Worm (Caenorhabditis elegans) whole organism, young adult: ENCODE results near the gene otpl-4.
A peak's percentile ranks its signal among the peaks of the same experiment; 100 is the strongest.

Source experiments
- C06A6.2 ChIP-seq: fragments of 200-800 bp; sonication (Bioruptor generic); conservative IDR thresholded peaks from 2 replicates; pipeline ENCODE4 v1.3.6; 2022; ENCODE audit warnings: missing genetic modification characterization, missing compliant biosample characterization
- D2030.7 ChIP-seq: fragments of 200-800 bp; sonication (Bioruptor generic); IDR thresholded peaks from 2 replicates; pipeline ENCODE4 v1.3.6; 2022; ENCODE audit warnings: missing genetic modification reagents, missing genetic modification characterization, missing compliant biosample characterization
- F39B2.1 ChIP-seq: fragments of 200-800 bp; sonication (Bioruptor generic); IDR thresholded peaks from 2 replicates; pipeline ENCODE4 v1.3.6; 2022; ENCODE audit warnings: missing genetic modification reagents, missing genetic modification characterization, missing compliant biosample characterization
- K11D2.4 ChIP-seq: fragments of 200-800 bp; sonication (Bioruptor generic); IDR thresholded peaks from 2 replicates; pipeline ENCODE4 v1.3.6; 2022; ENCODE audit warnings: missing genetic modification reagents, missing genetic modification characterization, missing compliant biosample characterization
- Y79H2A.3 ChIP-seq: fragments of 200-800 bp; sonication (Bioruptor generic); conservative IDR thresholded peaks from 2 replicates; pipeline ENCODE4 v1.3.6; 2022; ENCODE audit warnings: missing genetic modification reagents, missing genetic modification characterization, missing compliant biosample characterization
- akir-1 ChIP-seq: fragments of 200-800 bp; sonication (Bioruptor generic); optimal IDR thresholded peaks from 2 replicates; lab custom pipeline; 2018; ENCODE audit warnings: mild to moderate bottlenecking, missing genetic modification characterization, moderate library complexity, missing compliant biosample characterization
- atf-7 ChIP-seq: sonication (generic microtip); optimal IDR thresholded peaks from 2 replicates; lab custom pipeline; 2017; ENCODE audit warnings: mild to moderate bottlenecking, missing genetic modification characterization, missing compliant biosample characterization
- athp-1 ChIP-seq: sonication (generic microtip); optimal IDR thresholded peaks from 2 replicates; lab custom pipeline; 2017; ENCODE audit warnings: mild to moderate bottlenecking, missing genetic modification characterization, missing compliant biosample characterization
- dox-1 ChIP-seq: fragments of 200-800 bp; sonication (Bioruptor generic); IDR thresholded peaks from 2 replicates; pipeline ENCODE4 v1.3.6; 2022; ENCODE audit warnings: missing genetic modification reagents, missing genetic modification characterization, missing compliant biosample characterization
- efl-1 ChIP-seq: fragments of 150-350 bp; optimal IDR thresholded peaks from 2 replicates; lab custom pipeline; 2014; ENCODE audit warnings: missing biosample characterization, missing genetic modification reagents, missing genetic modification characterization
- egl-18 ChIP-seq: fragments of 200-800 bp; sonication (Bioruptor generic); IDR thresholded peaks from 2 replicates; pipeline ENCODE4 v1.3.6; 2022; ENCODE audit warnings: missing genetic modification reagents, missing genetic modification characterization, missing compliant biosample characterization
- ets-4 ChIP-seq: fragments of 200-800 bp; sonication (Bioruptor generic); optimal IDR thresholded peaks from 2 replicates; lab custom pipeline; 2018; ENCODE audit warnings: mild to moderate bottlenecking, missing genetic modification characterization, missing compliant biosample characterization
- gei-17 ChIP-seq: fragments of 200-800 bp; sonication (Bioruptor generic); optimal IDR thresholded peaks from 2 replicates; lab custom pipeline; 2018; ENCODE audit warnings: mild to moderate bottlenecking, missing genetic modification characterization, missing compliant biosample characterization
- hmg-1.2 ChIP-seq: fragments of 200-800 bp; sonication (Bioruptor generic); IDR thresholded peaks from 2 replicates; pipeline ENCODE4 v1.3.6; 2022; ENCODE audit warnings: missing genetic modification reagents, missing genetic modification characterization, missing compliant biosample characterization
- hmg-20 ChIP-seq: fragments of 200-800 bp; sonication (Bioruptor generic); IDR thresholded peaks from 2 replicates; pipeline ENCODE4 v1.3.6; 2022; ENCODE audit warnings: missing genetic modification reagents, missing genetic modification characterization, missing compliant biosample characterization
- lag-1 ChIP-seq: fragments of 200-800 bp; sonication (Bioruptor generic); IDR thresholded peaks from 2 replicates; pipeline ENCODE4 v1.3.6; 2022; ENCODE audit warnings: missing genetic modification reagents, missing genetic modification characterization, missing compliant biosample characterization
- lir-1 ChIP-seq: fragments of 200-800 bp; sonication (Bioruptor generic); conservative IDR thresholded peaks from 2 replicates; pipeline ENCODE4 v1.3.6; 2022; ENCODE audit warnings: missing genetic modification reagents, missing genetic modification characterization, missing compliant biosample characterization
- madf-10 ChIP-seq: sonication (generic microtip); optimal IDR thresholded peaks from 2 replicates; lab custom pipeline; 2016; ENCODE audit warnings: mild to moderate bottlenecking, missing genetic modification characterization, missing compliant biosample characterization
- madf-6 ChIP-seq: fragments of 200-800 bp; sonication (Bioruptor generic); IDR thresholded peaks from 2 replicates; pipeline ENCODE4 v1.3.6; 2022; ENCODE audit warnings: missing genetic modification reagents, missing genetic modification characterization, missing compliant biosample characterization
- mcd-1 ChIP-seq: fragments of 200-800 bp; sonication (Bioruptor generic); IDR thresholded peaks from 2 replicates; pipeline ENCODE4 v1.3.6; 2022; ENCODE audit warnings: missing genetic modification reagents, missing genetic modification characterization, missing compliant biosample characterization
- mxl-1 ChIP-seq: sonication (generic microtip); optimal IDR thresholded peaks from 2 replicates; lab custom pipeline; 2016; ENCODE audit warnings: missing genetic modification characterization, missing compliant biosample characterization
- pbrm-1 ChIP-seq: fragments of 200-800 bp; sonication (Bioruptor generic); IDR thresholded peaks from 2 replicates; pipeline ENCODE4 v1.3.6; 2022; ENCODE audit warnings: missing genetic modification reagents, missing genetic modification characterization, missing compliant biosample characterization
- repo-1 ChIP-seq: sonication (generic microtip); optimal IDR thresholded peaks from 2 replicates; lab custom pipeline; 2017; ENCODE audit warnings: mild to moderate bottlenecking, missing genetic modification characterization, missing compliant biosample characterization
- sea-2 ChIP-seq: fragments of 200-800 bp; sonication (Bioruptor generic); IDR thresholded peaks from 2 replicates; pipeline ENCODE4 v1.3.6; 2022; ENCODE audit warnings: missing genetic modification characterization, missing compliant biosample characterization
- snpc-3.4 ChIP-seq: sonication (generic microtip); optimal IDR thresholded peaks from 2 replicates; lab custom pipeline; 2017; ENCODE audit warnings: missing genetic modification characterization, mild to moderate bottlenecking, missing compliant biosample characterization, antibody characterized with exemption, moderate library complexity, missing genotype, missing genetic modification reagents
- snpc-4 ChIP-seq, 5 experiments: fragments of 150-350 bp in 1 of 5; sonication (generic microtip) in 4 of 5; optimal IDR thresholded peaks; 2 replicates each; lab custom pipeline; 2014 to 2018; ENCODE audit warnings: missing genetic modification characterization in 5 of 5, missing biosample characterization in 3 of 5, antibody characterized with exemption in 2 of 5, mild to moderate bottlenecking in 2 of 5, missing compliant biosample characterization in 2 of 5, missing genotype in 2 of 5, moderate library complexity in 2 of 5, missing genetic modification reagents in 1 of 5
- somi-1 ChIP-seq: fragments of 200-800 bp; sonication (Bioruptor generic); optimal IDR thresholded peaks from 2 replicates; lab custom pipeline; 2018; ENCODE audit warnings: mild to moderate bottlenecking, missing genetic modification characterization, missing compliant biosample characterization
- unc-130 ChIP-seq: sonication (generic microtip); optimal IDR thresholded peaks from 2 replicates; lab custom pipeline; 2016; ENCODE audit warnings: missing genetic modification reagents, missing genetic modification characterization, missing compliant biosample characterization
- ztf-22 ChIP-seq: fragments of 200-800 bp; sonication (Bioruptor generic); optimal IDR thresholded peaks from 2 replicates; lab custom pipeline; 2018; ENCODE audit warnings: mild to moderate bottlenecking, missing genetic modification characterization, moderate library complexity, missing compliant biosample characterization

The otpl-4 gene

DNA sequence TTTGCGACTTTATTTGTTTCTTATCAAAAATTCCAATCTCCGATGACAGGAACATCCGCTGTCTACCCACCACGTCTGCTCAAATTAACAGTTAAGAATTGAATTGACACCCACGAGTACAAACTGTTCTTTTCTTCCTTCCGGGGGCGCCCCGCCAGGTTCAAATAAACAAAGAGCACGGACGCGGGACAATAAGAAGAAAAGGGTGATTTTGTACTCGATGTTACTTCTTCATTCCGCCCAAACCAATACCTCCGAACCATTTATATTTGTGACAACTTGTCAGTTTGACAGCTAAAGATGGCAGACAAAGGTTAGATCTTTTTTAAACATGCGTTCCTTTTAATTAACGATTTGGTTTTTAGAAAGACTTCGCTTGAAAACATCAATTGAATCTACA is 11.4 kb upstream of the otpl-4 start, which contains the start of gene otpl-6:
Gene otpl-6 (plus strand): TSS at position 301 of the 400 bp plus-strand sequence.
- TF ChIP-seq egl-18 (GFP tag; lab: Robert Waterston, UW): no peak

- TF ChIP-seq lag-1 (GFP tag; lab: Robert Waterston, UW) (no peak), athp-1 (tag; lab: Kevin White, UChicago) (no peak), snpc-3.4 (tag; lab: Kevin White, UChicago) (no peak), ztf-22 (GFP tag; lab: Kevin White, UChicago) (no peak), akir-1 (GFP tag; lab: Kevin White, UChicago) (no peak), K11D2.4 (GFP tag; lab: Robert Waterston, UW) (no peak), mxl-1 (no peak), ets-4 (GFP tag; lab: Kevin White, UChicago) (no peak)
Measured at ce11 chrV:8529219-8529618, 7.9 kb upstream of the otpl-4 start, which contains the start of gene otpl-5. TSS of gene otpl-5 (plus strand) at chrV:8529519.

DNA sequence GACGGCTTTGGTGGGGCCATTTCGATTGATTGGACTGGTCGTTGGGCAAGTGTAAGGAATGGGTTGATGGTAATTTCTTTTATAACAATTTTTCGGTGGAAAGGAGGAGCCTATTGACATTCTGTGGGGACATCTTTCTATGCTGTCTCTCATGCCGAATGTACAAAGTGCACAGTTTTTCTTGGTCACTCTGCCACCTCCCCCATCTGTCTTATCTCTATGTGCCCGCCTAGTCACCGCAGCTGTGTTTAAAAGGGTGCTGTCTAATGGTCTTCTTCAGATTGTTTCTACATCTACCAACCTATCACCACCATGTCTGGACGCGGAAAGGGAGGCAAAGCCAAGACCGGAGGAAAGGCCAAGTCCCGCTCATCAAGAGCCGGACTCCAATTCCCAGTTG is 4.1 kb upstream of the otpl-4 start, which contains the start of the genes his-8 and his-7:
Gene his-8 (minus strand): TSS at position 20 of the 400 bp plus-strand sequence.
Gene his-7 (plus strand): TSS at position 313 of the 400 bp plus-strand sequence.
- TF ChIP-seq madf-6 (GFP tag; lab: Robert Waterston, UW): peak; percentile 5; the same call in 1 of the 2 replicates

- TF ChIP-seq unc-130 (GFP tag; lab: Kevin White, UChicago) (no peak), Y79H2A.3 (GFP tag; lab: Robert Waterston, UW) (no peak), ets-4 (GFP tag; lab: Kevin White, UChicago) (no peak), snpc-4 (GFP tag; optimal IDR thresholded peaks at IDR 0.05; lab: Kevin White, UChicago) (no peak), snpc-4 (tag; optimal IDR thresholded peaks at IDR 0.05; lab: Kevin White, UChicago) (no peak), snpc-3.4 (tag; lab: Kevin White, UChicago) (no peak), dox-1 (GFP tag; lab: Robert Waterston, UW) (no peak), F39B2.1 (GFP tag; lab: Robert Waterston, UW) (no peak)
Measured at ce11 chrV:8533916-8534315, 3.2 kb upstream of the otpl-4 start.

- TF ChIP-seq C06A6.2 (GFP tag; lab: Robert Waterston, UW) (peak; percentile 58; the same call in 1 of the 2 replicates), sea-2 (0 out of 2 replicates have a peak, but pooled peaks have one; percentile 10), F39B2.1 (GFP tag; lab: Robert Waterston, UW) (peak; percentile 98), hmg-1.2 (GFP tag; lab: Robert Waterston, UW) (peak; percentile 30; the same call in 1 of the 2 replicates), D2030.7 (GFP tag; lab: Robert Waterston, UW) (peak; percentile 35; the same call in 1 of the 2 replicates), pbrm-1 (GFP tag; lab: Robert Waterston, UW) (0 out of 2 replicates have a peak, but pooled peaks have one; percentile 30), dox-1 (GFP tag; lab: Robert Waterston, UW) (peak; percentile 69), mcd-1 (GFP tag; lab: Robert Waterston, UW) (0 out of 2 replicates have a peak, but pooled peaks have one; percentile 36)
Measured at ce11 chrV:8534534-8535283, 2.4 kb upstream of the otpl-4 start, which contains the start of the genes his-6 and his-5. TSS of gene his-6 (minus strand) at chrV:8534977. TSS of gene his-5 (plus strand) at chrV:8535214.

DNA sequence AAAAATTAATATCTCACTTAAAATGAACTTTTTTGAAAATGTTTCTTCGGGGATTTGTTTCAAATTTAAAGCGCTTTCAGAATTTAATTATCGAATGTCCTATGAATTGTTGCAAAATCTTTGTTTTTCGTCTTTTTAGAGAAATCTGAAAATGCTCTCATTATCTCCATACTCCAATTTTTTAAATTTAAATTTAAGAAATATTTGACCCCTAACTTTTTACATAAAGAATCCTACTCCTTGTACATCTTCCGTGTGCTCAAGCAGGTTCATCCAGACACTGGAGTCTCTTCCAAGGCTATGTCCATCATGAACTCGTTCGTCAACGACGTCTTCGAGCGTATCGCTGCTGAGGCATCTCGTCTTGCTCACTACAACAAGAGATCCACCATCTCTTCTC is 918 bp upstream of the otpl-4 start, which contains the start of gene his-39:
Gene his-39 (plus strand): TSS at position 301 of the 400 bp plus-strand sequence.
- TF ChIP-seq atf-7: no peak
- no peak for TF ChIP-seq madf-10
- TF ChIP-seq C06A6.2 (GFP tag; lab: Robert Waterston, UW): no peak
- TF ChIP-seq hmg-20 (GFP tag; lab: Robert Waterston, UW): no peak
- TF ChIP-seq gei-17 (GFP tag; lab: Kevin White, UChicago): no peak
- TF ChIP-seq lir-1 (GFP tag; lab: Robert Waterston, UW): no peak
- TF ChIP-seq somi-1 (GFP tag; lab: Kevin White, UChicago): no peak
- no peak for TF ChIP-seq sea-2
- TF ChIP-seq repo-1 (tag; lab: Kevin White, UChicago): no peak
- no peak for TF ChIP-seq efl-1 (GFP tag; lab: Kevin White, UChicago)
- no peak for TF ChIP-seq akir-1 (GFP tag; lab: Kevin White, UChicago)
